Worm (Caenorhabditis elegans) whole organism, L2 larva: ENCODE results near the gene K02D10.1.

Source experiments
- ama-1 ChIP-seq: fragments of 150-350 bp; optimal IDR thresholded peaks from 2 replicates; lab custom pipeline; 2018; ENCODE audit warnings: inconsistent platforms
- ceh-82 ChIP-seq: fragments of 150-350 bp; optimal IDR thresholded peaks from 2 replicates; lab custom pipeline; 2014; ENCODE audit warnings: missing biosample characterization, missing genetic modification characterization
- crh-2 ChIP-seq: sonication (generic microtip); optimal IDR thresholded peaks from 2 replicates; lab custom pipeline; 2017; ENCODE audit warnings: missing biosample characterization, missing genetic modification characterization
- dmd-4 ChIP-seq: sonication (generic microtip); optimal IDR thresholded peaks from 2 replicates; lab custom pipeline; 2017; ENCODE audit warnings: missing biosample characterization, missing genetic modification characterization
- gmeb-1 ChIP-seq: fragments of 150-350 bp; optimal IDR thresholded peaks from 2 replicates; lab custom pipeline; 2014; ENCODE audit warnings: missing biosample characterization, missing genetic modification characterization
- lin-39 ChIP-seq: fragments of 150-350 bp; optimal IDR thresholded peaks from 2 replicates; lab custom pipeline; 2014; ENCODE audit warnings: missing biosample characterization, missing genetic modification reagents, missing genetic modification characterization
- lsy-2 ChIP-seq, 2 experiments: fragments of 150-350 bp in 1 of 2; sonication (generic microtip) in 1 of 2; optimal IDR thresholded peaks; 2 replicates each; lab custom pipeline; 2014 to 2017; ENCODE audit warnings: missing biosample characterization in 2 of 2, missing genetic modification characterization in 2 of 2
- mbf-1 ChIP-seq: sonication (generic microtip); optimal IDR thresholded peaks from 2 replicates; lab custom pipeline; 2017; ENCODE audit warnings: missing biosample characterization, missing genetic modification characterization
- nhr-11 ChIP-seq: fragments of 150-350 bp; optimal IDR thresholded peaks from 2 replicates; lab custom pipeline; 2014; ENCODE audit warnings: missing biosample characterization, missing genetic modification characterization
- sem-4 ChIP-seq: fragments of 150-350 bp; optimal IDR thresholded peaks from 2 replicates; lab custom pipeline; 2014; ENCODE audit warnings: missing biosample characterization, missing genetic modification reagents, missing genetic modification characterization
- snpc-4 ChIP-seq: fragments of 150-350 bp; optimal IDR thresholded peaks from 2 replicates; lab custom pipeline; 2014; ENCODE audit warnings: missing biosample characterization, missing genetic modification characterization
- unc-62 ChIP-seq: fragments of 150-350 bp; optimal IDR thresholded peaks from 2 replicates; lab custom pipeline; 2014; ENCODE audit warnings: missing biosample characterization, missing genetic modification reagents, missing genetic modification characterization
- ztf-11 ChIP-seq: sonication (generic microtip); optimal IDR thresholded peaks from 2 replicates; lab custom pipeline; 2017; ENCODE audit warnings: missing biosample characterization, missing genetic modification characterization
- ztf-4 ChIP-seq: fragments of 150-350 bp; optimal IDR thresholded peaks from 2 replicates; lab custom pipeline; 2014; ENCODE audit warnings: missing biosample characterization, missing genetic modification characterization

ce11 chrIII:8807246-8807645 lies 37.9 kb downstream of the K02D10.1 start, which contains the start of gene F54F2.7:
- TF ChIP-seq mbf-1 (tag; lab: Kevin White, UChicago) (no peak), gmeb-1 (no peak), crh-2 (tag; lab: Kevin White, UChicago) (no peak), lsy-2 (tag; optimal IDR thresholded peaks at IDR 0.05; lab: Kevin White, UChicago) (no peak), nhr-11 (tag; lab: Kevin White, UChicago) (no peak), ama-1 (lab: Kevin White, UChicago) (no peak), ceh-82 (no peak), lin-39 (tag; lab: Kevin White, UChicago) (no peak), ztf-11 (tag; lab: Kevin White, UChicago) (no peak), snpc-4 (no peak), sem-4 (no peak), dmd-4 (tag; lab: Kevin White, UChicago) (no peak), unc-62 (GFP tag; lab: Kevin White, UChicago) (no peak), ztf-4 (no peak)
